Fruit fly (Drosophila melanogaster) whole organism, embryonic: ENCODE measurements around the gene CG42542.
A peak's percentile ranks its signal among the peaks of the same experiment; 100 is the strongest.

Source experiments
- Aef1 ChIP-seq: fragments of 200-800 bp; sonication (Bioruptor generic); IDR thresholded peaks from 3 replicates; pipeline ENCODE4 v1.3.6; 2022; ENCODE audit warnings: missing biosample characterization, missing genetic modification characterization
- Asciz ChIP-seq: fragments of 200-800 bp; sonication (Bioruptor generic); optimal IDR thresholded peaks from 2 replicates; lab custom pipeline; 2017; ENCODE audit warnings: missing biosample characterization, mild to moderate bottlenecking, missing genetic modification characterization, missing genetic modification reagents
- Bteb2 ChIP-seq: fragments of 200-800 bp; sonication (Bioruptor generic); optimal IDR thresholded peaks from 2 replicates; lab custom pipeline; 2016; ENCODE audit warnings: missing biosample characterization, missing genetic modification characterization
- CG10267 ChIP-seq: fragments of 200-800 bp; sonication (Bioruptor generic); optimal IDR thresholded peaks from 2 replicates; lab custom pipeline; 2018; ENCODE audit warnings: missing biosample characterization, mild to moderate bottlenecking, missing genetic modification characterization, moderate library complexity
- CG12219 ChIP-seq: fragments of 200-800 bp; sonication (Bioruptor generic); optimal IDR thresholded peaks from 3 replicates; lab custom pipeline; 2018; ENCODE audit warnings: missing biosample characterization, mild to moderate bottlenecking, missing genetic modification characterization
- CG12391 ChIP-seq: fragments of 200-800 bp; sonication (Bioruptor generic); optimal IDR thresholded peaks from 3 replicates; lab custom pipeline; 2018; ENCODE audit warnings: missing biosample characterization, mild to moderate bottlenecking, missing genetic modification characterization, moderate library complexity
- CG13424 ChIP-seq: fragments of 200-800 bp; sonication (Bioruptor generic); optimal IDR thresholded peaks from 2 replicates; lab custom pipeline; 2019; ENCODE audit warnings: missing biosample characterization, mild to moderate bottlenecking, missing genetic modification characterization, moderate library complexity
- CG15514 ChIP-seq: fragments of 200-800 bp; sonication (Bioruptor generic); optimal IDR thresholded peaks from 3 replicates; lab custom pipeline; 2017; ENCODE audit warnings: missing biosample characterization, missing genetic modification characterization, mild to moderate bottlenecking, moderate library complexity, missing genetic modification reagents
- CG16813 ChIP-seq: fragments of 200-800 bp; sonication (Bioruptor generic); IDR thresholded peaks from 3 replicates; pipeline ENCODE4 v1.3.6; 2022; ENCODE audit warnings: missing biosample characterization, missing genetic modification characterization; ENCODE audit not compliant: partially characterized antibody
- CG2120 ChIP-seq: fragments of 200-800 bp; sonication (Bioruptor generic); optimal IDR thresholded peaks from 3 replicates; lab custom pipeline; 2016; ENCODE audit warnings: missing biosample characterization, missing genetic modification characterization
- CG3065 ChIP-seq: fragments of 200-800 bp; sonication (Bioruptor generic); optimal IDR thresholded peaks from 2 replicates; lab custom pipeline; 2016; ENCODE audit warnings: missing biosample characterization, missing genetic modification characterization
- CG3407 ChIP-seq: fragments of 200-800 bp; sonication (Bioruptor generic); optimal IDR thresholded peaks from 2 replicates; lab custom pipeline; 2018; ENCODE audit warnings: missing biosample characterization, mild to moderate bottlenecking, missing genetic modification characterization
- CG3847 ChIP-seq: fragments of 200-800 bp; sonication (Bioruptor generic); IDR thresholded peaks from 2 replicates; pipeline ENCODE4 v1.3.6; 2022; ENCODE audit warnings: missing biosample characterization, missing genetic modification characterization
- CG3995 ChIP-seq: fragments of 200-800 bp; sonication (Bioruptor generic); optimal IDR thresholded peaks from 3 replicates; lab custom pipeline; 2016; ENCODE audit warnings: missing biosample characterization, missing genetic modification characterization
- CG4328 ChIP-seq: fragments of 200-800 bp; sonication (Bioruptor generic); optimal IDR thresholded peaks from 3 replicates; lab custom pipeline; 2017; ENCODE audit warnings: missing biosample characterization, missing genetic modification reagents, missing genetic modification characterization
- CG4404 ChIP-seq: fragments of 200-800 bp; sonication (Bioruptor generic); IDR thresholded peaks from 2 replicates; pipeline ENCODE4 v1.3.6; 2022; ENCODE audit warnings: missing biosample characterization, missing genetic modification characterization
- CG4820 ChIP-seq: fragments of 200-800 bp; sonication (Bioruptor generic); optimal IDR thresholded peaks from 3 replicates; lab custom pipeline; 2016; ENCODE audit warnings: missing biosample characterization, missing genetic modification characterization
- CG7786 ChIP-seq: fragments of 200-800 bp; sonication (Bioruptor generic); optimal IDR thresholded peaks from 2 replicates; lab custom pipeline; 2016; ENCODE audit warnings: missing biosample characterization, missing genetic modification characterization
- CG7987 ChIP-seq: fragments of 200-800 bp; sonication (Bioruptor generic); optimal IDR thresholded peaks from 2 replicates; lab custom pipeline; 2018; ENCODE audit warnings: missing biosample characterization, mild to moderate bottlenecking, missing genetic modification characterization, moderate library complexity
- CG8478 ChIP-seq: fragments of >200 bp; optimal IDR thresholded peaks from 2 replicates; lab custom pipeline; 2018
- CoRest ChIP-seq: fragments of 200-800 bp; sonication (Bioruptor generic); optimal IDR thresholded peaks from 3 replicates; lab custom pipeline; 2018; ENCODE audit warnings: missing biosample characterization, mild to moderate bottlenecking, missing genetic modification characterization, moderate library complexity
- CrebB ChIP-seq: fragments of 200-800 bp; sonication (Bioruptor generic); optimal IDR thresholded peaks from 3 replicates; lab custom pipeline; 2018; ENCODE audit warnings: missing biosample characterization, mild to moderate bottlenecking, missing genetic modification characterization
- Dad ChIP-seq: fragments of 200-800 bp; sonication (Bioruptor generic); optimal IDR thresholded peaks from 3 replicates; lab custom pipeline; 2016; ENCODE audit warnings: missing biosample characterization, missing genetic modification characterization
- Deaf1 ChIP-seq: fragments of 200-800 bp; optimal IDR thresholded peaks from 3 replicates; lab custom pipeline; 2019; ENCODE audit warnings: missing biosample characterization, mild to moderate bottlenecking, missing genetic modification characterization, moderate library complexity
- Doc3 ChIP-seq: fragments of 200-800 bp; sonication (Bioruptor generic); IDR thresholded peaks from 3 replicates; pipeline ENCODE4 v1.3.6; 2022; ENCODE audit warnings: missing biosample characterization, missing genetic modification characterization; ENCODE audit not compliant: partially characterized antibody
- Ets65A ChIP-seq: fragments of 200-800 bp; sonication (Bioruptor generic); peaks from one replicate; lab custom pipeline; 2016; ENCODE audit warnings: missing biosample characterization, missing genetic modification characterization
- Fer3 ChIP-seq: fragments of 200-800 bp; sonication (Bioruptor generic); optimal IDR thresholded peaks from 2 replicates; lab custom pipeline; 2018; ENCODE audit warnings: missing biosample characterization, mild to moderate bottlenecking, missing genetic modification characterization, moderate library complexity
- Hr3 ChIP-seq: fragments of 200-800 bp; sonication (Bioruptor generic); optimal IDR thresholded peaks from 3 replicates; lab custom pipeline; 2016; ENCODE audit warnings: missing biosample characterization, missing genetic modification characterization
- Hr51 ChIP-seq, 2 experiments: fragments of 200-800 bp; sonication (Bioruptor generic); optimal IDR thresholded peaks; 2 replicates in 1 of 2; 3 replicates in 1 of 2; lab custom pipeline; 2016 to 2018; ENCODE audit warnings: missing biosample characterization in 2 of 2, missing genetic modification characterization in 2 of 2, mild to moderate bottlenecking in 1 of 2, moderate library complexity in 1 of 2
- Lpt ChIP-seq: fragments of >200 bp; optimal IDR thresholded peaks from 2 replicates; lab custom pipeline; 2018; ENCODE audit warnings: missing biosample characterization, missing genetic modification characterization
- Mrtf ChIP-seq: fragments of 200-800 bp; sonication (Bioruptor generic); IDR thresholded peaks from 3 replicates; pipeline ENCODE4 v1.3.6; 2022; ENCODE audit warnings: missing biosample characterization, missing genetic modification characterization
- NK7.1 ChIP-seq: fragments of 200-800 bp; sonication (Bioruptor generic); optimal IDR thresholded peaks from 3 replicates; lab custom pipeline; 2016; ENCODE audit warnings: missing biosample characterization, missing genetic modification characterization
- Poxn ChIP-seq: fragments of 200-800 bp; sonication (Bioruptor generic); IDR thresholded peaks from 2 replicates; pipeline ENCODE4 v1.3.6; 2022; ENCODE audit warnings: missing biosample characterization, missing genetic modification characterization
- Sry-δ ChIP-seq: fragments of 200-800 bp; sonication (Bioruptor generic); optimal IDR thresholded peaks from 2 replicates; lab custom pipeline; 2016; ENCODE audit warnings: missing biosample characterization, missing genetic modification characterization
- ash1 ChIP-seq: fragments of 200-800 bp; sonication (Bioruptor generic); optimal IDR thresholded peaks from 2 replicates; lab custom pipeline; 2018; ENCODE audit warnings: missing biosample characterization, mild to moderate bottlenecking, missing genetic modification characterization
- dmrt11E ChIP-seq: fragments of 200-800 bp; sonication (Bioruptor generic); optimal IDR thresholded peaks from 3 replicates; lab custom pipeline; 2018; ENCODE audit warnings: missing biosample characterization, mild to moderate bottlenecking, missing genetic modification characterization, moderate library complexity
- dpn ChIP-seq, 2 experiments: fragments of 200-800 bp; sonication (Bioruptor generic); optimal IDR thresholded peaks; 3 replicates each; lab custom pipeline; 2016; ENCODE audit warnings: missing biosample characterization in 2 of 2, missing genetic modification characterization in 2 of 2
- en ChIP-seq: fragments of 200-800 bp; sonication (Bioruptor generic); optimal IDR thresholded peaks from 2 replicates; lab custom pipeline; 2016; ENCODE audit warnings: missing biosample characterization, missing genetic modification characterization
- eyg ChIP-seq: fragments of 200-800 bp; sonication (Bioruptor generic); optimal IDR thresholded peaks from 3 replicates; lab custom pipeline; 2016; ENCODE audit warnings: missing biosample characterization, missing genetic modification characterization
- ftz-f1 ChIP-seq: fragments of 200-800 bp; sonication (Bioruptor generic); optimal IDR thresholded peaks from 2 replicates; lab custom pipeline; 2016; ENCODE audit warnings: missing biosample characterization, missing genetic modification characterization
- gro ChIP-seq: fragments of 200-800 bp; sonication (Bioruptor generic); optimal IDR thresholded peaks from 2 replicates; lab custom pipeline; 2016; ENCODE audit warnings: missing biosample characterization, missing genetic modification characterization
- gsb-n ChIP-seq: fragments of 200-800 bp; sonication (Bioruptor generic); optimal IDR thresholded peaks from 3 replicates; lab custom pipeline; 2018; ENCODE audit warnings: missing biosample characterization, mild to moderate bottlenecking, missing genetic modification characterization
- ham ChIP-seq: fragments of 200-800 bp; sonication (Bioruptor generic); IDR thresholded peaks from 2 replicates; pipeline ENCODE4 v1.3.6; 2022; ENCODE audit warnings: missing biosample characterization, missing genetic modification characterization
- mld ChIP-seq: fragments of 200-800 bp; sonication (Bioruptor generic); IDR thresholded peaks from 3 replicates; pipeline ENCODE4 v1.3.6; 2022; ENCODE audit warnings: missing biosample characterization, missing genetic modification characterization; ENCODE audit not compliant: partially characterized antibody
- pnt ChIP-seq: fragments of 200-800 bp; sonication (Bioruptor generic); optimal IDR thresholded peaks from 3 replicates; lab custom pipeline; 2016; ENCODE audit warnings: missing biosample characterization, missing genetic modification characterization
- sima ChIP-seq: fragments of 200-800 bp; sonication (Bioruptor generic); optimal IDR thresholded peaks from 2 replicates; lab custom pipeline; 2016; ENCODE audit warnings: missing biosample characterization, missing genetic modification characterization
- sisA ChIP-seq: fragments of 200-800 bp; sonication (Bioruptor generic); IDR thresholded peaks from 2 replicates; pipeline ENCODE4 v1.3.6; 2022; ENCODE audit warnings: missing biosample characterization, missing genetic modification characterization
- slbo ChIP-seq: fragments of 200-800 bp; sonication (Bioruptor generic); IDR thresholded peaks from 2 replicates; pipeline ENCODE4 v1.3.6; 2022; ENCODE audit warnings: missing biosample characterization, missing genetic modification characterization
- tio ChIP-seq: fragments of 200-800 bp; sonication (Bioruptor generic); optimal IDR thresholded peaks from 2 replicates; lab custom pipeline; 2017; ENCODE audit warnings: missing biosample characterization, missing genetic modification characterization, inconsistent platforms
- vvl ChIP-seq: fragments of 200-800 bp; sonication (Bioruptor generic); IDR thresholded peaks from 2 replicates; pipeline ENCODE4 v1.3.6; 2022; ENCODE audit warnings: missing biosample characterization, missing genetic modification characterization
- zen ChIP-seq: fragments of 200-800 bp; sonication (Bioruptor generic); optimal IDR thresholded peaks from 3 replicates; lab custom pipeline; 2018; ENCODE audit warnings: missing biosample characterization, mild to moderate bottlenecking, missing genetic modification characterization, moderate library complexity

CG42542 gene

DNA sequence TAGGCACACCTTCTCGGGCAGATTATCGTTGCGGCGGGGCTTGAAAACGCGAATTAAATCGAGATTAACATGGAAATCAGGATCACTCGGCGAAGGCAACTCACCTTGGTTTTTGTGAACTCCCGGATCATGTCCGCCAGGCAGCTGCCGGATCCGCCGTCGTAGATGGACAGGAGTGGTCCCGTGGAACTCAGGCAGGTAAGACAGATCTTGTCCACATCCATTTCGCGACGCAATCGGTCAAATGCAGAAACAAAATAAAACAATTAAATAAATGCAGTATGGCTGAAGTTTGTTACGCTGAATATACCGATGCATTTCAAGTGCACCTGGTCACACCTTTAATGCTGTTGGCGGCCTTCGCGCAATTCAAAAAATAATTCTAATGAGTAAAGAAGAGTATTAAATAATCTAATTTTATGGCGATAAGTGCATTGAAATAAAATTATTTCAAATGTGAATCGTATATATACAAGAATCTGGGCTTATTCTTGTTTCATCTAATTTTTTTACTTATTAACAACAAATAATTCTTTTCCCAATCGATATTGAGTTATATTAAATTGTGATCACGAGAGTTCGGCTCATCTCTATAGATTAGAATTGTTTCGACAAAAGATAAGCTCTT, 17.1 kb downstream of the CG42542 start, which contains the start of the genes CG6654 and CG4210 (continued):
- no peak for TF ChIP-seq CG3407 (GFP tag; lab: Kevin White, UChicago)
- no peak for TF ChIP-seq CG4820 (GFP tag; lab: Kevin White, UChicago)
- peak in 1 of 2 experiments; percentile 9 for TF ChIP-seq dpn (GFP tag; optimal IDR thresholded peaks at IDR 0.05; lab: Kevin White, UChicago)
- no peak for TF ChIP-seq CG4404 (GFP tag; lab: Robert Waterston, UW)
- TF ChIP-seq NK7.1 (GFP tag; lab: Kevin White, UChicago): no peak
- TF ChIP-seq CG3995 (GFP tag; lab: Kevin White, UChicago): peak; percentile 69
- TF ChIP-seq CrebB (tag; lab: Kevin White, UChicago): no peak
- peak; percentile 28 for TF ChIP-seq CG4328 (GFP tag; lab: Kevin White, UChicago)
- TF ChIP-seq Lpt (GFP tag; lab: Kevin White, UChicago): no peak
- no peak for TF ChIP-seq sima (GFP tag; lab: Kevin White, UChicago)
- TF ChIP-seq CG8478 (lab: Kevin White, UChicago): no peak
- TF ChIP-seq Dad (GFP tag; lab: Kevin White, UChicago): no peak
- no peak for TF ChIP-seq CG7987
- no peak for TF ChIP-seq CG3065
- no peak for TF ChIP-seq Fer3 (tag; lab: Kevin White, UChicago)
- peak; percentile 33 for TF ChIP-seq gro (GFP tag; lab: Kevin White, UChicago)
- no peak; the same call in 1 of the 3 replicates for TF ChIP-seq CG16813 (GFP tag; lab: Robert Waterston, UW)
- no peak for TF ChIP-seq Hr51 (GFP tag; optimal IDR thresholded peaks at IDR 0.05; lab: Kevin White, UChicago)
- peak; percentile 74 for TF ChIP-seq Sry-δ (GFP tag; lab: Kevin White, UChicago)
- peak; percentile 8 for TF ChIP-seq CG13424 (tag; lab: Kevin White, UChicago)
- peak; percentile 36 for TF ChIP-seq zen (tag; lab: Kevin White, UChicago)
- no peak for TF ChIP-seq en (GFP tag; lab: Kevin White, UChicago)
- no peak for TF ChIP-seq CG12219
- no peak for TF ChIP-seq sisA (GFP tag; lab: Robert Waterston, UW)
- peak; percentile 53 for TF ChIP-seq CG2120
- TF ChIP-seq ftz-f1: peak; percentile 38
- TF ChIP-seq CoRest (tag; lab: Kevin White, UChicago): peak; percentile 56
- TF ChIP-seq mld (GFP tag; lab: Robert Waterston, UW): no peak
- TF ChIP-seq gsb-n (tag; lab: Kevin White, UChicago): no peak
- TF ChIP-seq Asciz (GFP tag; lab: Kevin White, UChicago): peak; percentile 1
- TF ChIP-seq Ets65A: no peak
- no peak for TF ChIP-seq pnt
- TF ChIP-seq ham: no peak
- no peak for TF ChIP-seq tio (GFP tag; lab: Kevin White, UChicago)
- TF ChIP-seq Hr3: no peak
- no peak for TF ChIP-seq slbo (GFP tag; lab: Robert Waterston, UW)
- peak; percentile 20 for TF ChIP-seq CG15514 (GFP tag; lab: Kevin White, UChicago)
- peak; percentile 58 for TF ChIP-seq CG10267 (tag; lab: Kevin White, UChicago)
- TF ChIP-seq vvl (GFP tag; lab: Robert Waterston, UW): no peak
- TF ChIP-seq Doc3: peak; percentile 75
- no peak for TF ChIP-seq dmrt11E (tag; lab: Kevin White, UChicago)
- TF ChIP-seq Aef1: no peak
- TF ChIP-seq Mrtf (GFP tag; lab: Robert Waterston, UW): no peak
- TF ChIP-seq CG3847 (GFP tag; lab: Robert Waterston, UW): no peak
- TF ChIP-seq Bteb2 (GFP tag; lab: Kevin White, UChicago): no peak
- no peak for TF ChIP-seq Poxn (GFP tag; lab: Robert Waterston, UW)
- TF ChIP-seq Deaf1 (tag; lab: Kevin White, UChicago): no peak
- no peak for TF ChIP-seq ash1
- no peak for TF ChIP-seq eyg
- peak; percentile 43 for TF ChIP-seq CG12391 (tag; lab: Kevin White, UChicago)
- TF ChIP-seq CG7786 (GFP tag; lab: Kevin White, UChicago): no peak
